Worm (Caenorhabditis elegans): ENCODE data around the gene K02E2.11.

DNA sequence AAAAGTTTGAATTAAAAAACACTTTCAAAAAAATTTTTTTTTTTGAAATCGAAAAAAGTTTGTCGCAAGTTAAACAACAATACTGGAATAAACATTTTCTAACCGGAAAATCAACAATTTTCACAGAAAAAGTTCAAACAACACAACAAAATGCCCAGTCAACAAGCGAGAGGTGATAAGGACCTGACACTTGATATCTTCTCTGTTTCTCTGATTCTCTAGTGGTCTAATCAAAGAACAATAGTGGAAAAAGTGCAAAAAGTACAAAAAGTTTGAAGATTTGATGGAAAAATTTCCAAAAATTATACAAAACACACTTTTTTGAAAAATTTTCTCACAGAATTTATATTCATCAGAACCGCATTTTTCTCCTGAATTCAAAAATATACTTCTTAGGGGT is 40.3 kb downstream of the K02E2.11 start:
- TF ChIP-seq F16B12.6 (tag; optimal IDR thresholded peaks at IDR 0.05) (no peak), mdl-1 (tag; optimal IDR thresholded peaks at IDR 0.05) (no peak), ztf-11 (tag; optimal IDR thresholded peaks at IDR 0.05) (no peak), nhr-12 (tag; optimal IDR thresholded peaks at IDR 0.05) (no peak)
